Fruit fly (Drosophila melanogaster): ENCODE data around the gene Pp1-87B.

- TF ChIP-seq Hr83 (GFP tag; optimal IDR thresholded peaks at IDR 0.05; ENCODE audit: poor library complexity, severe bottlenecking) (no peak), fru (GFP tag; optimal IDR thresholded peaks at IDR 0.05) (no peak), HLH106 (tag; optimal IDR thresholded peaks at IDR 0.05) (no peak), lola (GFP tag; optimal IDR thresholded peaks at IDR 0.05) (no peak), br (GFP tag; optimal IDR thresholded peaks at IDR 0.05) (no peak), sage (GFP tag; optimal IDR thresholded peaks at IDR 0.05) (no peak), dmrt93B (GFP tag; optimal IDR thresholded peaks at IDR 0.05) (no peak)
These were observed 48.9 kb downstream of the Pp1-87B start, which contains the start of gene GstD6 for dm6 chr3R:12376828-12377227.
